Fruit fly (Drosophila melanogaster): Measurements from ENCODE around the gene mtTFB1.

The mtTFB1 gene

DNA sequence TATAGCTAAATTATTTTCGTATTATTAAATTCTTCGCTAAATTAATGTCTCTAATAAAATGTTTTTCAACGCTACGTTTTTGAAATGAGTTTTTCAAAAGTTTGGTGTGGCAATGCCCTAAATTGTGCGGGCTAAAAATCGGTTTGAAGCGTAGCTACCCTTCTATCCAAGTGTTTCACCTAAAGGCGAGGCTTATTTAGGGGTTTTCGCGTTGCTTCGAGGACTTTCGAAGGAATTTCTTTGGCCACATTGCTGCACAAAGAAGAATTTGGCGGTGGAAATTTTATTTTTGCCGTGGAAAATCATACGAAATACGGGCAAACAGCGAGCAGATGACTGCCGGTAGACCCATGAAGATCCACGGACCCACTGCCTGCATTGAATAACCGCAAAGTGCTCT is 27.0 kb upstream of the mtTFB1 start, which contains the start of gene TfIIEalpha:
Gene TfIIEalpha, plus strand, starts transcription at position 245 of the 400 bp plus-strand sequence.
- TF ChIP-seq Sox14 (GFP tag; optimal IDR thresholded peaks at IDR 0.05), result peak; percentile 87
- no peak for TF ChIP-seq CG6792 (GFP tag; optimal IDR thresholded peaks at IDR 0.05)
- TF ChIP-seq CG3032 (tag; optimal IDR thresholded peaks at IDR 0.05), result peak; percentile 25
- TF ChIP-seq Gug (GFP tag; IDR thresholded peaks at IDR 0.05), result no peak
- TF ChIP-seq CG4318 (GFP tag; optimal IDR thresholded peaks at IDR 0.05), result no peak
- TF ChIP-seq svp (GFP tag), result peak; percentile 55
- peak; percentile 20 for TF ChIP-seq topi (GFP tag; optimal IDR thresholded peaks at IDR 0.05)

DNA sequence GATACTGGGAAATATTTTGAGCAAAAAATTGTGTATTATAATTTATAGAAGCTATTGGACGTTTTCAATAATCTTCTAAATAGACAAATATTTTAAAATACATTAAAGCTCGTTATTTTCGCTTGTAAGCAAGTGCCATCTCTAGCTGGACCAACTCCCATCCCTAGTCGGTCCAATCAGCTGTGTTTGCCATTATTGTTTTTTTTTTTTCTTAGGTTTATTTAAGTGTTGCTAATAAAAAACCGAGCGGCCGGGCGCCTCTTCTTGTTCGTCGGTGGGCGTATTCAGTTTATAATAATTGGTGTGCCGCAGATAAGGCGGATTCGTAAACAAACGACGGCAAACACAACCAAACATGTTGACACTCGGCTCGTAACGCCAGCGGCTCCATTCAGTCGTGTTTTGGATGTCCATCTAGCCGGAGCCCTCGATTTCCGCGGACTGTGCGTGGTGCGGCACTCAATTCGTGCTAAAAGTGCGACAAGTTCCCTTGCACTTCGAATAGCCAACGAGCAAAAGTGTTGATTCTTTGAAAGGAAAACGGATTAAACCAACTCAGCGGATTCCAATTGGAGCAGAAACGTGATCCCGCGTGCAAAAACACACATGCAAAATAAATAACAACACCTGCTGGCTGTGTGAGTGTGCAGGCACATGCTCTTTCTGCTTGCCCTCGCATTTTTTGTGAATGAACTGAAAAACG is 24.8 kb upstream of the mtTFB1 start, which contains the start of gene Sugb:
Gene Sugb, plus strand, starts transcription at position 162 of the 703 bp plus-strand sequence.
- TF ChIP-seq CG3919 (GFP tag; optimal IDR thresholded peaks at IDR 0.05), result no peak
- peak; percentile 12 for TF ChIP-seq CG9139 (GFP tag; optimal IDR thresholded peaks at IDR 0.05)
- TF ChIP-seq spab (GFP tag; optimal IDR thresholded peaks at IDR 0.05), result no peak
- TF ChIP-seq CG8119 (GFP tag; IDR thresholded peaks at IDR 0.05), result peak; percentile 70; the same call in 2 of the 3 replicates
- TF ChIP-seq CG4318 (GFP tag; optimal IDR thresholded peaks at IDR 0.05), result no peak
- TF ChIP-seq CG11902 (GFP tag; optimal IDR thresholded peaks at IDR 0.05), result peak; percentile 3
- peak; percentile 96 for TF ChIP-seq fkh (GFP tag; optimal IDR thresholded peaks at IDR 0.05)
- peak; percentile 11 for TF ChIP-seq topi (GFP tag; optimal IDR thresholded peaks at IDR 0.05)
- peak; percentile 82 for TF ChIP-seq CG6163 (GFP tag; IDR thresholded peaks at IDR 0.05)
- peak; percentile 66 for TF ChIP-seq CG6808 (GFP tag; optimal IDR thresholded peaks at IDR 0.05)
- TF ChIP-seq Hr38 (GFP tag; optimal IDR thresholded peaks at IDR 0.05), result no peak
- peak; percentile 46 for TF ChIP-seq Lpt (GFP tag; optimal IDR thresholded peaks at IDR 0.05)
- TF ChIP-seq net (GFP tag; optimal IDR thresholded peaks at IDR 0.05), result peak; percentile 68
- no peak for TF ChIP-seq CG10669 (GFP tag; optimal IDR thresholded peaks at IDR 0.05)
- TF ChIP-seq Met (GFP tag; optimal IDR thresholded peaks at IDR 0.05), result peak; percentile 70
- peak; percentile 33 for TF ChIP-seq Ets96B (tag; optimal IDR thresholded peaks at IDR 0.05)
- peak; percentile 76 for TF ChIP-seq vri (GFP tag; optimal IDR thresholded peaks at IDR 0.05)
- TF ChIP-seq ss (GFP tag; optimal IDR thresholded peaks at IDR 0.05), result peak; percentile 20 to 56
- peak; percentile 53 for TF ChIP-seq CG1621 (tag; optimal IDR thresholded peaks at IDR 0.05)
- no peak for TF ChIP-seq CG7368 (GFP tag; optimal IDR thresholded peaks at IDR 0.05)
- TF ChIP-seq svp (GFP tag), result peak; percentile 89
- TF ChIP-seq Hr39 (GFP tag; optimal IDR thresholded peaks at IDR 0.05), result no peak
- TF ChIP-seq acj6 (GFP tag; optimal IDR thresholded peaks at IDR 0.05), result peak; percentile 68
- TF ChIP-seq lz (GFP tag; optimal IDR thresholded peaks at IDR 0.05), result peak; percentile 74
- TF ChIP-seq esn (GFP tag; optimal IDR thresholded peaks at IDR 0.05), result peak; percentile 84
- peak; percentile 71 for TF ChIP-seq OdsH (GFP tag; optimal IDR thresholded peaks at IDR 0.05)
- peak; percentile 76 for TF ChIP-seq achi (GFP tag; optimal IDR thresholded peaks at IDR 0.05)
- TF ChIP-seq CG10631 (GFP tag; optimal IDR thresholded peaks at IDR 0.05), result peak; percentile 57
- peak in 1 of 2 experiments; percentile 59 for TF ChIP-seq salr (GFP tag; optimal IDR thresholded peaks at IDR 0.05)
- no peak for TF ChIP-seq CG11762 (GFP tag; optimal IDR thresholded peaks at IDR 0.05; ENCODE audit: insufficient read depth)
- peak; percentile 57 for TF ChIP-seq CG3032 (tag; optimal IDR thresholded peaks at IDR 0.05)
- TF ChIP-seq fd85E (GFP tag; optimal IDR thresholded peaks at IDR 0.05), result no peak
- peak; percentile 57 for TF ChIP-seq CG6792 (GFP tag; optimal IDR thresholded peaks at IDR 0.05)
- peak; percentile 25; the same call in 1 of the 2 replicates for TF ChIP-seq Gug (GFP tag; IDR thresholded peaks at IDR 0.05)
- TF ChIP-seq CG15336 (GFP tag; IDR thresholded peaks at IDR 0.05), result peak; percentile 63; the same call in 1 of the 2 replicates
- peak; percentile 63 for TF ChIP-seq CG31627 (GFP tag; optimal IDR thresholded peaks at IDR 0.05)
- TF ChIP-seq fd59A (GFP tag; optimal IDR thresholded peaks at IDR 0.05), result peak; percentile 7
- no peak for TF ChIP-seq dsx (GFP tag; optimal IDR thresholded peaks at IDR 0.05; ENCODE audit: poor library complexity, severe bottlenecking)
- no peak for TF ChIP-seq Sox15 (GFP tag; optimal IDR thresholded peaks at IDR 0.05)
- TF ChIP-seq CG8319 (GFP tag; optimal IDR thresholded peaks at IDR 0.05), result no peak
- TF ChIP-seq Hr4 (GFP tag; optimal IDR thresholded peaks at IDR 0.05), result peak; percentile 80
- peak; percentile 43 for TF ChIP-seq Ets21C (GFP tag; optimal IDR thresholded peaks at IDR 0.05)
- peak; percentile 74 for TF ChIP-seq Sox14 (GFP tag; optimal IDR thresholded peaks at IDR 0.05)
- TF ChIP-seq CG32006 (GFP tag; optimal IDR thresholded peaks at IDR 0.05), result no peak
- peak; percentile 73 for TF ChIP-seq CG6276 (GFP tag; optimal IDR thresholded peaks at IDR 0.05)
- TF ChIP-seq dac (GFP tag; optimal IDR thresholded peaks at IDR 0.05), result peak; percentile 18
- peak; percentile 76 for TF ChIP-seq CG16779 (tag; optimal IDR thresholded peaks at IDR 0.05)
